Worm (Caenorhabditis elegans) whole organism, L4 larva: ENCODE measurements around the gene C24D10.2.

Source experiments
- F26F4.8 ChIP-seq: fragments of 200-800 bp; sonication (Bioruptor generic); conservative IDR thresholded peaks from 2 replicates; pipeline ENCODE4 v1.3.6; 2022; ENCODE audit warnings: missing genetic modification characterization, missing compliant biosample characterization
- F49E8.2 ChIP-seq: sonication (generic microtip); optimal IDR thresholded peaks from 2 replicates; lab custom pipeline; 2016; ENCODE audit warnings: missing compliant biosample characterization, mild to moderate bottlenecking, missing genetic modification characterization, borderline replicate concordance
- ZK546.5 ChIP-seq, 2 experiments: sonication (generic microtip); optimal IDR thresholded peaks; 2 replicates each; lab custom pipeline; 2017; ENCODE audit warnings: missing biosample characterization in 2 of 2, missing genetic modification characterization in 2 of 2
- lin-15B ChIP-seq: fragments of 150-350 bp; sonication (generic microtip); optimal IDR thresholded peaks from 3 replicates; lab custom pipeline; 2014; ENCODE audit warnings: missing biosample characterization, missing genetic modification characterization
- nhr-11 ChIP-seq: fragments of 150-350 bp; optimal IDR thresholded peaks from 2 replicates; lab custom pipeline; 2014; ENCODE audit warnings: missing biosample characterization, missing genetic modification characterization
- nhr-25 ChIP-seq: sonication (generic microtip); optimal IDR thresholded peaks from 2 replicates; lab custom pipeline; 2017; ENCODE audit warnings: missing genetic modification characterization, mild to moderate bottlenecking, missing compliant biosample characterization, antibody characterized with exemption, moderate library complexity, borderline replicate concordance; ENCODE audit not compliant: insufficient read depth
- nhr-77 ChIP-seq: fragments of 150-350 bp; optimal IDR thresholded peaks from 2 replicates; lab custom pipeline; 2014; ENCODE audit warnings: missing biosample characterization, missing genetic modification characterization
- pha-4 ChIP-seq, 2 experiments: fragments of 150-350 bp in 1 of 2; fragments of 200-800 bp in 1 of 2; sonication (Bioruptor generic) in 1 of 2; IDR thresholded peaks in 1 of 2; optimal IDR thresholded peaks in 1 of 2; 2 replicates each; pipeline versions ENCODE4 v1.3.6 to Lab custom; 2014 to 2022; ENCODE audit warnings: missing genetic modification characterization in 2 of 2, missing genetic modification reagents in 2 of 2, missing biosample characterization in 1 of 2, missing compliant biosample characterization in 1 of 2
- unc-62 ChIP-seq, 3 experiments: fragments of 150-350 bp in 1 of 3; sonication (generic microtip); optimal IDR thresholded peaks in 2 of 3; peaks in 1 of 3; 1 replicate in 1 of 3; 2 replicates in 2 of 3; lab custom pipeline; 2014 to 2017; ENCODE audit warnings: missing biosample characterization in 3 of 3, missing genetic modification characterization in 3 of 3, missing genetic modification reagents in 3 of 3, missing genotype in 1 of 3

ce11 chrIV:5209390-5209789 lies 46.3 kb downstream of the C24D10.2 start, which contains the start of the genes Y59E9AL.36 and nbet-1:
- TF ChIP-seq pha-4 (GFP tag; IDR thresholded peaks at IDR 0.05; lab: Robert Waterston, UW) (peak; percentile 27; the same call in 1 of the 2 replicates), pha-4 (tag; optimal IDR thresholded peaks at IDR 0.05; lab: Kevin White, UChicago) (peak; percentile 7), nhr-11 (tag; lab: Kevin White, UChicago) (peak; percentile 94), nhr-77 (peak; percentile 70), F26F4.8 (GFP tag; lab: Robert Waterston, UW) (no peak), unc-62 (GFP tag; optimal IDR thresholded peaks at IDR 0.05 in 1 of 2; lab: Kevin White, UChicago) (peak in 1 of 2 experiments; percentile 57), unc-62 (tag; optimal IDR thresholded peaks at IDR 0.05; lab: Kevin White, UChicago) (no peak), ZK546.5 (tag; optimal IDR thresholded peaks at IDR 0.05; lab: Kevin White, UChicago) (no peak), F49E8.2 (tag; lab: Kevin White, UChicago) (no peak), nhr-25 (tag; lab: Kevin White, UChicago) (peak; percentile 27), lin-15B (tag; lab: Kevin White, UChicago) (peak; percentile 84)
